Fruit fly (Drosophila melanogaster) whole organism, embryonic: ENCODE data around the gene PpV.

ENCODE experiments used
- Ada2b ChIP-seq: fragments of 200-800 bp; sonication (Bioruptor generic); IDR thresholded peaks from 2 replicates; pipeline ENCODE4 v1.3.6; 2022; ENCODE audit warnings: missing biosample characterization, missing genetic modification characterization
- CG10267 ChIP-seq: fragments of 200-800 bp; sonication (Bioruptor generic); optimal IDR thresholded peaks from 2 replicates; lab custom pipeline; 2018; ENCODE audit warnings: missing biosample characterization, mild to moderate bottlenecking, missing genetic modification characterization, moderate library complexity
- CG10543 ChIP-seq: fragments of 200-800 bp; sonication (Bioruptor generic); optimal IDR thresholded peaks from 3 replicates; lab custom pipeline; 2017; ENCODE audit warnings: missing biosample characterization, mild to moderate bottlenecking, missing genetic modification characterization, moderate library complexity
- CG10959 ChIP-seq: fragments of 200-800 bp; sonication (Bioruptor generic); IDR thresholded peaks from 2 replicates; pipeline ENCODE4 v1.3.6; 2022; ENCODE audit warnings: missing biosample characterization, missing genetic modification characterization
- CG11456 ChIP-seq: fragments of 200-800 bp; sonication (Bioruptor generic); IDR thresholded peaks from 3 replicates; pipeline ENCODE4 v1.3.6; 2022; ENCODE audit warnings: missing biosample characterization, missing genetic modification characterization
- CG12659 ChIP-seq: fragments of 200-800 bp; sonication (Bioruptor generic); optimal IDR thresholded peaks from 3 replicates; lab custom pipeline; 2017; ENCODE audit warnings: mild to moderate bottlenecking, missing biosample characterization, missing genetic modification reagents, missing genetic modification characterization
- CG15269 ChIP-seq: fragments of 200-800 bp; sonication (Bioruptor generic); optimal IDR thresholded peaks from 2 replicates; lab custom pipeline; 2018; ENCODE audit warnings: missing biosample characterization, mild to moderate bottlenecking, missing genetic modification characterization, moderate library complexity
- CG1603 ChIP-seq: fragments of 200-800 bp; sonication (Bioruptor generic); optimal IDR thresholded peaks from 2 replicates; lab custom pipeline; 2019; ENCODE audit warnings: missing biosample characterization, mild to moderate bottlenecking, missing genetic modification characterization, moderate library complexity
- CG16813 ChIP-seq: fragments of 200-800 bp; sonication (Bioruptor generic); IDR thresholded peaks from 3 replicates; pipeline ENCODE4 v1.3.6; 2022; ENCODE audit warnings: missing biosample characterization, missing genetic modification characterization; ENCODE audit not compliant: partially characterized antibody
- CG16863 ChIP-seq: fragments of 200-800 bp; sonication (Bioruptor generic); optimal IDR thresholded peaks from 3 replicates; lab custom pipeline; 2016; ENCODE audit warnings: missing biosample characterization, missing genetic modification characterization
- CG17186 ChIP-seq: fragments of 200-800 bp; sonication (Bioruptor generic); optimal IDR thresholded peaks from 3 replicates; lab custom pipeline; 2017; ENCODE audit warnings: missing biosample characterization, missing genetic modification reagents, missing genetic modification characterization
- CG17612 ChIP-seq: fragments of 200-800 bp; sonication (Bioruptor generic); IDR thresholded peaks from 2 replicates; pipeline ENCODE4 v1.3.6; 2022; ENCODE audit warnings: missing biosample characterization, missing genetic modification characterization
- CG2116 ChIP-seq: fragments of 200-800 bp; sonication (Bioruptor generic); optimal IDR thresholded peaks from 3 replicates; lab custom pipeline; 2018; ENCODE audit warnings: missing biosample characterization, mild to moderate bottlenecking, missing genetic modification characterization
- CG2875 ChIP-seq: fragments of 200-800 bp; sonication (Bioruptor generic); optimal IDR thresholded peaks from 2 replicates; lab custom pipeline; 2017; ENCODE audit warnings: missing biosample characterization, mild to moderate bottlenecking, missing genetic modification characterization, missing genetic modification reagents
- CG32767 ChIP-seq: fragments of 200-800 bp; sonication (Bioruptor generic); IDR thresholded peaks from 2 replicates; pipeline ENCODE4 v1.3.6; 2022; ENCODE audit warnings: missing biosample characterization, missing genetic modification characterization
- CG4424 ChIP-seq: fragments of 200-800 bp; sonication (Bioruptor generic); optimal IDR thresholded peaks from 3 replicates; lab custom pipeline; 2016; ENCODE audit warnings: missing biosample characterization, missing genetic modification characterization
- CG6854 ChIP-seq: fragments of 200-800 bp; sonication (Bioruptor generic); optimal IDR thresholded peaks from 3 replicates; lab custom pipeline; 2017; ENCODE audit warnings: missing biosample characterization, mild to moderate bottlenecking, missing genetic modification characterization
- CG8089 ChIP-seq: fragments of 200-800 bp; sonication (Bioruptor generic); optimal IDR thresholded peaks from 3 replicates; lab custom pipeline; 2016; ENCODE audit warnings: missing biosample characterization, missing genetic modification characterization
- CG8924 ChIP-seq: fragments of 200-800 bp; optimal IDR thresholded peaks from 3 replicates; lab custom pipeline; 2019; ENCODE audit warnings: missing biosample characterization, mild to moderate bottlenecking, missing genetic modification characterization, moderate library complexity
- CG9817 ChIP-seq: fragments of 200-800 bp; sonication (Bioruptor generic); optimal IDR thresholded peaks from 2 replicates; lab custom pipeline; 2018; ENCODE audit warnings: missing biosample characterization, mild to moderate bottlenecking, missing genetic modification characterization, moderate library complexity
- CG9876 ChIP-seq: fragments of 200-800 bp; sonication (Bioruptor generic); optimal IDR thresholded peaks from 2 replicates; lab custom pipeline; 2016; ENCODE audit warnings: missing biosample characterization, missing genetic modification characterization
- D19A ChIP-seq: fragments of 200-800 bp; optimal IDR thresholded peaks from 3 replicates; lab custom pipeline; 2019; ENCODE audit warnings: missing biosample characterization, mild to moderate bottlenecking, missing genetic modification characterization, moderate library complexity
- Ets65A ChIP-seq: fragments of 200-800 bp; sonication (Bioruptor generic); peaks from one replicate; lab custom pipeline; 2016; ENCODE audit warnings: missing biosample characterization, missing genetic modification characterization
- HHEX ChIP-seq: fragments of 200-800 bp; sonication (Bioruptor generic); optimal IDR thresholded peaks from 3 replicates; lab custom pipeline; 2017; ENCODE audit warnings: missing biosample characterization, mild to moderate bottlenecking, missing genetic modification characterization, missing genetic modification reagents
- Hand ChIP-seq: fragments of 200-800 bp; sonication (Bioruptor generic); optimal IDR thresholded peaks from 2 replicates; lab custom pipeline; 2017; ENCODE audit warnings: mild to moderate bottlenecking, missing biosample characterization, missing genetic modification reagents, missing genetic modification characterization
- HmgD ChIP-seq: fragments of 200-800 bp; sonication (Bioruptor generic); optimal IDR thresholded peaks from 3 replicates; lab custom pipeline; 2016; ENCODE audit warnings: missing biosample characterization, missing genetic modification characterization
- Hr51 ChIP-seq, 2 experiments: fragments of 200-800 bp; sonication (Bioruptor generic); optimal IDR thresholded peaks; 2 replicates in 1 of 2; 3 replicates in 1 of 2; lab custom pipeline; 2016 to 2018; ENCODE audit warnings: missing biosample characterization in 2 of 2, missing genetic modification characterization in 2 of 2, mild to moderate bottlenecking in 1 of 2, moderate library complexity in 1 of 2
- Lim3 ChIP-seq: fragments of 200-800 bp; sonication (Bioruptor generic); IDR thresholded peaks from 2 replicates; pipeline ENCODE4 v1.3.6; 2022; ENCODE audit warnings: missing biosample characterization, missing genetic modification characterization
- Mes4 ChIP-seq: fragments of 200-800 bp; sonication (Bioruptor generic); optimal IDR thresholded peaks from 2 replicates; lab custom pipeline; 2016; ENCODE audit warnings: missing biosample characterization, missing genetic modification characterization
- Nf-YA ChIP-seq: fragments of 200-800 bp; sonication (Bioruptor generic); IDR thresholded peaks from 2 replicates; pipeline ENCODE4 v1.3.6; 2022; ENCODE audit warnings: missing biosample characterization, missing genetic modification characterization
- Rfx ChIP-seq: fragments of 200-800 bp; sonication (Bioruptor generic); IDR thresholded peaks from 2 replicates; pipeline ENCODE4 v1.3.6; 2022; ENCODE audit warnings: missing biosample characterization, missing genetic modification characterization
- Ssrp ChIP-seq: fragments of 200-800 bp; sonication (Bioruptor generic); optimal IDR thresholded peaks from 2 replicates; lab custom pipeline; 2018; ENCODE audit warnings: missing biosample characterization, mild to moderate bottlenecking, missing genetic modification characterization, moderate library complexity
- abd-A ChIP-seq: fragments of 200-800 bp; sonication (Bioruptor generic); optimal IDR thresholded peaks from 3 replicates; lab custom pipeline; 2019; ENCODE audit warnings: missing biosample characterization, mild to moderate bottlenecking, missing genetic modification characterization, moderate library complexity
- amos ChIP-seq: fragments of 200-800 bp; sonication (Bioruptor generic); IDR thresholded peaks from 2 replicates; pipeline ENCODE4 v1.3.6; 2022; ENCODE audit warnings: missing biosample characterization, missing genetic modification characterization; ENCODE audit not compliant: partially characterized antibody
- ap ChIP-seq: fragments of 200-800 bp; sonication (Bioruptor generic); IDR thresholded peaks from 2 replicates; pipeline ENCODE4 v1.3.6; 2022; ENCODE audit warnings: missing biosample characterization, missing genetic modification characterization
- da ChIP-seq: fragments of 200-800 bp; sonication (Bioruptor generic); optimal IDR thresholded peaks from 2 replicates; lab custom pipeline; 2016; ENCODE audit warnings: missing biosample characterization, missing genetic modification characterization
- ems ChIP-seq: fragments of 200-800 bp; sonication (Bioruptor generic); optimal IDR thresholded peaks from 3 replicates; lab custom pipeline; 2016; ENCODE audit warnings: missing biosample characterization, missing genetic modification characterization
- gro ChIP-seq: fragments of 200-800 bp; sonication (Bioruptor generic); optimal IDR thresholded peaks from 2 replicates; lab custom pipeline; 2016; ENCODE audit warnings: missing biosample characterization, missing genetic modification characterization
- jumu ChIP-seq: fragments of 200-800 bp; sonication (Bioruptor generic); optimal IDR thresholded peaks from 3 replicates; lab custom pipeline; 2016; ENCODE audit warnings: missing biosample characterization, missing genetic modification characterization
- klu ChIP-seq: fragments of 200-800 bp; sonication (Bioruptor generic); IDR thresholded peaks from 2 replicates; pipeline ENCODE4 v1.3.6; 2022; ENCODE audit warnings: missing biosample characterization, missing genetic modification characterization
- lola ChIP-seq, 3 experiments: fragments of >200 bp in 2 of 3; fragments of 200-800 bp in 1 of 3; sonication (Bioruptor generic) in 1 of 3; optimal IDR thresholded peaks; 2 replicates each; lab custom pipeline; 2017 to 2019; ENCODE audit warnings: missing biosample characterization in 3 of 3, missing genetic modification characterization in 3 of 3, mild to moderate bottlenecking in 1 of 3, moderate library complexity in 1 of 3
- mirr ChIP-seq: fragments of 200-800 bp; sonication (Bioruptor generic); optimal IDR thresholded peaks from 3 replicates; lab custom pipeline; 2018; ENCODE audit warnings: missing biosample characterization, mild to moderate bottlenecking, missing genetic modification characterization
- pan ChIP-seq, 4 experiments: fragments of >200 bp in 3 of 4; fragments of 200-800 bp in 1 of 4; sonication (Bioruptor generic) in 1 of 4; optimal IDR thresholded peaks in 3 of 4; IDR thresholded peaks in 1 of 4; 2 replicates each; pipeline versions ENCODE4 v1.3.6 to Lab custom; 2017 to 2022; ENCODE audit warnings: missing biosample characterization in 2 of 4, missing genetic modification characterization in 2 of 4, mixed read lengths in 1 of 4
- peb ChIP-seq: fragments of 200-800 bp; sonication (Bioruptor generic); IDR thresholded peaks from 2 replicates; pipeline ENCODE4 v1.3.6; 2022; ENCODE audit warnings: missing biosample characterization, missing genetic modification characterization
- salm ChIP-seq: fragments of 200-800 bp; sonication (Bioruptor generic); optimal IDR thresholded peaks from 2 replicates; lab custom pipeline; 2018; ENCODE audit warnings: missing biosample characterization, mild to moderate bottlenecking, missing genetic modification characterization
- trem ChIP-seq: fragments of 200-800 bp; optimal IDR thresholded peaks from 3 replicates; lab custom pipeline; 2019; ENCODE audit warnings: missing biosample characterization, mild to moderate bottlenecking, missing genetic modification characterization, moderate library complexity
- ttk ChIP-seq: fragments of 200-800 bp; sonication (Bioruptor generic); IDR thresholded peaks from 2 replicates; pipeline ENCODE4 v2.1.2; 2022; ENCODE audit warnings: missing biosample characterization, missing genetic modification characterization
- unc-4 ChIP-seq: fragments of 200-800 bp; sonication (Bioruptor generic); IDR thresholded peaks from 2 replicates; pipeline ENCODE4 v1.3.6; 2022; ENCODE audit warnings: missing biosample characterization, missing genetic modification characterization; ENCODE audit not compliant: partially characterized antibody

Gene PpV

dm6 chrX:6340593-6341068, 32.1 kb downstream of the PpV start (continued):
- TF ChIP-seq HHEX (peak; percentile 77), CG6854 (GFP tag; lab: Kevin White, UChicago) (peak; percentile 74), Hr51 (GFP tag; optimal IDR thresholded peaks at IDR 0.05; lab: Kevin White, UChicago) (peak in 1 of 2 experiments; percentile 86), ems (peak; percentile 41), klu (GFP tag; lab: Robert Waterston, UW) (peak; percentile 40; the same call in 1 of the 2 replicates), mirr (GFP tag; lab: Kevin White, UChicago) (peak; percentile 42), CG10267 (tag; lab: Kevin White, UChicago) (peak; percentile 66), CG16813 (no peak), CG12659 (GFP tag; lab: Kevin White, UChicago) (peak; percentile 87), CG10543 (GFP tag; lab: Kevin White, UChicago) (peak; percentile 80), CG9817 (tag; lab: Kevin White, UChicago) (peak; percentile 54), D19A (tag; lab: Kevin White, UChicago) (peak; percentile 70), CG17186 (GFP tag; lab: Kevin White, UChicago) (no peak), CG9876 (GFP tag; lab: Kevin White, UChicago) (no peak), peb (GFP tag; lab: Robert Waterston, UW) (peak; percentile 35; the same call in 1 of the 2 replicates), Ada2b (0 out of 2 replicates have a peak, but pooled peaks have one; percentile 7), CG1603 (peak; percentile 27), gro (no peak), pan (optimal IDR thresholded peaks at IDR 0.05; lab: Kevin White, UChicago) (no peak), pan (GFP tag; optimal IDR thresholded peaks at IDR 0.05 in 1 of 2, IDR thresholded peaks at IDR 0.05 in 1 of 2) (peak in 1 of 2 experiments; percentile 38), unc-4 (no peak)

dm6 chrX:6339970-6340548, 32.7 kb downstream of the PpV start:
- TF ChIP-seq Mes4 (no peak), CG10959 (GFP tag; lab: Robert Waterston, UW) (no peak), CG4424 (GFP tag; lab: Kevin White, UChicago) (peak; percentile 11), HmgD (GFP tag; lab: Kevin White, UChicago) (no peak), lola (GFP tag; optimal IDR thresholded peaks at IDR 0.05; lab: Kevin White, UChicago) (peak in 1 of 3 experiments; percentile 10), CG2116 (GFP tag; lab: Kevin White, UChicago) (no peak), CG11456 (GFP tag; lab: Robert Waterston, UW) (peak; percentile 54; the same call in 1 of the 3 replicates), CG32767 (GFP tag; lab: Robert Waterston, UW) (peak; percentile 66; the same call in 1 of the 2 replicates), da (GFP tag; lab: Kevin White, UChicago) (no peak), trem (peak; percentile 21), ap (GFP tag; lab: Robert Waterston, UW) (0 out of 2 replicates have a peak, but pooled peaks have one; percentile 29), CG9876 (GFP tag; lab: Kevin White, UChicago) (no peak), Hand (GFP tag; lab: Kevin White, UChicago) (no peak), CG2875 (GFP tag; lab: Kevin White, UChicago) (no peak), abd-A (peak; percentile 75), CG16863 (GFP tag; lab: Kevin White, UChicago) (no peak), CG8924 (tag; lab: Kevin White, UChicago) (peak; percentile 46), CG8089 (GFP tag; lab: Kevin White, UChicago) (no peak), CG15269 (tag; lab: Kevin White, UChicago) (peak; percentile 59), salm (tag; lab: Kevin White, UChicago) (peak; percentile 38), jumu (GFP tag; lab: Kevin White, UChicago) (no peak), Ssrp (peak; percentile 46), Ets65A (peak; percentile 77), Ada2b (peak; percentile 56), CG16813 (no peak), ttk (GFP tag; lab: Robert Waterston, UW) (peak; percentile 58; the same call in 1 of the 2 replicates), CG17612 (no peak), amos (GFP tag; lab: Robert Waterston, UW) (no peak), Rfx (GFP tag; lab: Robert Waterston, UW) (peak; percentile 70), Nf-YA (peak; percentile 62), Lim3 (GFP tag; lab: Robert Waterston, UW) (no peak)
